Worm (Caenorhabditis elegans): ENCODE measurements around the gene let-19.

let-19 gene

DNA sequence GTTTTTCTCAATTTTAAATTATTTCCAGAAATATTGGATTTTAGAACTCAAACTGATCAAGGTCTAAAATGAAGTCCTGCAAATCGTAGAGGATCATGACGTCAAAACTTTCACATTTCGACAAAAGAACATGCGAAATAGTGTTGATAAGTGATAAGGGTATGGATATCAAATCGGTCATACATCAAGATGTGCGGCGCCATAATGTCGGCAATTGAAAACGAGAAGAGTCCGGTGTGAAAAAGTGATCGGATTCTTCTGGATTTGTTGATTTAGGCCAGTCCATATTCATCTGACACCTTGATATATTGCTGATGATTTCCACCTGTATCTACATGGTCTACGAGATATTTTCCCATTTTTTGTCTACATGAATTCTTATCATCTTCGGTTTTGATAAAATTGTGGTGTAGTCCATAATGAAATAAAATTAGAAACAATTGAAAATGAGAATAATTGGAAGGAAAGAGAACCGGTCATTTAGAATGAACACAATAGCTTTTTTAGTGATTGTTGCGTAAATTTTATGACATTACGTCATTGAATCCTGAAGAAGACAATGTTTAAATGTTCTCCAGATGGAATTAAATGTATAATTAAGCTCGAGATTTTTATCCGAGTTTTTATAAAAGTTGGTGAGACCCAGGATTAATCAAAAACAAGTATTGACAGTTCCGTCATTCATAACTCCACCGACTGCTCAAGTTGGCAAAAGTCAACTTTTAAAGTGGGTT lies 39.6 kb upstream of the let-19 start:
- TF ChIP-seq elt-3 (tag; optimal IDR thresholded peaks at IDR 0.05) (no peak), nhr-2 (tag; optimal IDR thresholded peaks at IDR 0.05) (no peak), ceh-39 (tag; optimal IDR thresholded peaks at IDR 0.05) (no peak), ztf-11 (tag; optimal IDR thresholded peaks at IDR 0.05) (no peak), lsy-2 (tag; optimal IDR thresholded peaks at IDR 0.05) (no peak), ham-2 (GFP tag; optimal IDR thresholded peaks at IDR 0.05) (no peak), blmp-1 (tag; optimal IDR thresholded peaks at IDR 0.05) (no peak), lin-13 (tag; optimal IDR thresholded peaks at IDR 0.05) (no peak), M03D4.4 (tag; optimal IDR thresholded peaks at IDR 0.05) (no peak), bed-3 (GFP tag; optimal IDR thresholded peaks at IDR 0.05) (no peak), unc-39 (tag; optimal IDR thresholded peaks at IDR 0.05) (no peak), zip-8 (tag; optimal IDR thresholded peaks at IDR 0.05) (peak; percentile 83), elt-1 (tag; optimal IDR thresholded peaks at IDR 0.05; ENCODE audit: borderline replicate concordance, insufficient read depth) (no peak), drap-1 (GFP tag; optimal IDR thresholded peaks at IDR 0.05) (no peak), pha-4 (tag; optimal IDR thresholded peaks at IDR 0.05) (peak; percentile 86), unc-62 (GFP tag; optimal IDR thresholded peaks at IDR 0.05) (no peak), nhr-76 (tag; optimal IDR thresholded peaks at IDR 0.05) (no peak), mep-1 (tag; optimal IDR thresholded peaks at IDR 0.05) (no peak)

DNA sequence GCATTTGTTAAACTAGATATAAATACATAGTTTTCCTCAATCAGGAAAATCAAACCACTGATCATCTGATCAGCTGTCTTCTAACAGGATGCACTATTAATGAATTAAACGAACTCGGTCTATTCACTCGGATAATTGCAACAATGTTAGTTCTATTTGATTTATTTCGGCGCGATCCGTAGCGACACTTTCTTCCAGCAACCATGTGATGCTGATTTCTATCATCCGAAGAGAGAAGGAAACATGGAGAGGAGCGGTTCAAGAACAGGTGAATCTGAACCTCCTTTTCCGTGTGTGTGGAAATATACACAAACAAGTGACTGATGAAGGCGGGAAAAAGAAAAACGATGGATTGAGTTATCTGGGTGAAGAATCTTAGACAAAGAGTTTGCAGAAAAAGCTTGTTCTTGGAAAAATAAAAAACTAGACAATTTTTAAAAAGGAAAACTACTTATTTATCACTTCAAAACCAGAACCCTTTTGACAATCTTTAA lies 39.0 kb upstream of the let-19 start:
- TF ChIP-seq cnd-1 (tag; optimal IDR thresholded peaks at IDR 0.05) = no peak
- peak; percentile 96 for TF ChIP-seq pha-4 (tag; optimal IDR thresholded peaks at IDR 0.05)

DNA sequence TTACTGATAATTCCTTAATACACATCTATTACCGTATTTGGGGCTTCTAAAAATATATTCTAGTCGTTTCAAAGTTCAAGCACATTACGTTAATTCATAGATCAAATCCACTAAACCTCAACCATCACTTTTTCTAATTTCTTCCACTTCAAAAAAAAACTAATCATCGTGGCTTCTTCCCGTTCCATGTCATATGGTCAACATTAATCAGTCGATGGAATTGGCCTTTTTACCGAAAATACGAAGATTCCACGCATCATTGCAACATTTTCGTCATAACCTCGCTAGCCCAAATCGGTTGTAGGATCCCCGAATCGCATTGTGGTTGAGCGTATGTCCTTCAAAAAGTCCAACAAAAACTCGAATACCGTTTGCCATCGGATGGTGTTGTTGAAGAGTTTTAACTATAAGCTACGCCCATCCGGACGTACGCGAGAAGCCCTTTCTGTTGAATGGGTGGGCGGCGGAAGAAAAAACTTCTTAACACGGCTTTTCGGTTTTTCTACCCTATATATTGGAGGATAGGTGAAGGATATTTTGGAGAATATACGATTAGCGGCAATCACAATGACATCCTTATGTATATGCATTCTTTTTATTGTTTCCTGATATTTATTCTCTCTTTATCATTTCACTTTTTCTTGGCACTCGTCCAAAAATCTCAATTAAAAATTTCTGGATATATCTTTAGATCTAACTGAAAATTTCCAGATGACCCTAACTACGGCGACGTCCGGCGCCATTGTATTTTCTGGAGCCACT lies 38.3 kb upstream of the let-19 start, which contains the start of gene rol-6:
Gene rol-6, plus strand, starts transcription at position 712 of the 762 bp plus-strand sequence.
- TF ChIP-seq pha-4 (tag; optimal IDR thresholded peaks at IDR 0.05) = peak; percentile 96
- TF ChIP-seq lin-13 (tag; optimal IDR thresholded peaks at IDR 0.05) = no peak

DNA sequence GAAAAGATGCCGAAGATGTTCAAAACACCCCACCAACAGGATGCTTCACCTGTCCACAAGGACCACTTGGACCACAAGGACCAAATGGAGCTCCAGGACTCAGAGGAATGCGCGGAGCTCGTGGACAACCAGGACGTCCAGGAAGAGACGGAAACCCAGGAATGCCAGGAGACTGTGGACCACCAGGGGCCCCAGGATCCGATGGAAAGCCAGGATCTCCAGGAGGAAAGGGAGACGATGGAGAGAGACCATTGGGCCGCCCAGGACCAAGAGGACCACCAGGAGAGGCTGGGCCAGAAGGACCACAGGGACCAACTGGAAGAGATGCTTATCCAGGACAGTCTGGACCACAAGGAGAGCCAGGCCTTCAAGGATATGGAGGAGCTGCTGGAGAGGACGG lies 37.1 kb upstream of the let-19 start:
- no peak for TF ChIP-seq unc-120 (tag; optimal IDR thresholded peaks at IDR 0.05; ENCODE audit: poor library complexity, severe bottlenecking)
- no peak for TF ChIP-seq unc-62 (GFP tag; optimal IDR thresholded peaks at IDR 0.05)
- TF ChIP-seq pha-4 (tag; optimal IDR thresholded peaks at IDR 0.05) = peak; percentile 44

DNA sequence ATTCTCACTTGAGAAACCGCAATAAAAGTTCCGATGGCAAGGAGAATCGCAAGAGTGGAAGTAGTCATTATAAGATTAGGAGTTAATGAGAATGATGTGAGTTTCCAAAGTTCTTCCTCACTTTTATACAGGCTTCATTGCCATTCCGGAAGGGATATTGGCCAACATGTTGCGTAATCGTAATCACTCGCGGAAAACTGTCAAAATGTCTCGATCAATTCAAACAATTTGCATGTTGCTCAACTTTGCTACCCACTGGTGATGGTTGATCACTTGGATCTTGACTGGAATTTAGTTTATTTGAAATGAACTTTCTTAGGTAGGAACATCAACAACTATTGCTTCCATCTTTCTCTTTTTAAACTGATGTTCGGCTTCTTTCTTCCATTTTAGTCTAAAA lies 33.3 kb upstream of the let-19 start, which contains the start of gene idpb-4:
Gene idpb-4, minus strand, starts transcription at position 101 of the 400 bp plus-strand sequence.
- no peak for TF ChIP-seq sptf-1 (tag; optimal IDR thresholded peaks at IDR 0.05)
- TF ChIP-seq zip-8 (tag; optimal IDR thresholded peaks at IDR 0.05) = peak; percentile 72

DNA sequence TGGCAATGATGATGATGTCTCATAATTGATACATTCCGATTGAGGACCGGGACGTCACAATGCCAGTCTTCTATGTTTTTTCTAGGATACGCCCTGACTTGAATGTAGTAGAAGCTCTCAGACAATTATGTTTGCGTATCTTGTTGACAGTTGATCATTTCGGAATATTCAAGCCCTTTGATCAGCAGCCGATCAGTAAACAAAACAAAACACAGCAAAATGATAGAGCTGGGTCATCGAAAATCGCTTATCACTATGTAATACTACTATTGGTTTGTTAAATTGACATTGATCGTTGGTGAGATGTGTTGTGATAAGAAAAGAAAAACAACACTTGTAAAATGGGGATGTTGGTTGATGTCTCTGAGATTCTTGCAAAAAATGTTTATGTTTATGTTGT lies 32.5 kb upstream of the let-19 start:
- no peak for TF ChIP-seq sptf-1 (tag; optimal IDR thresholded peaks at IDR 0.05)
- no peak for TF ChIP-seq lin-13 (tag; optimal IDR thresholded peaks at IDR 0.05)
- TF ChIP-seq ham-2 (GFP tag; optimal IDR thresholded peaks at IDR 0.05) = no peak
- no peak for TF ChIP-seq unc-39 (tag; optimal IDR thresholded peaks at IDR 0.05)
- TF ChIP-seq nhr-28 (tag; optimal IDR thresholded peaks at IDR 0.05) = no peak

DNA sequence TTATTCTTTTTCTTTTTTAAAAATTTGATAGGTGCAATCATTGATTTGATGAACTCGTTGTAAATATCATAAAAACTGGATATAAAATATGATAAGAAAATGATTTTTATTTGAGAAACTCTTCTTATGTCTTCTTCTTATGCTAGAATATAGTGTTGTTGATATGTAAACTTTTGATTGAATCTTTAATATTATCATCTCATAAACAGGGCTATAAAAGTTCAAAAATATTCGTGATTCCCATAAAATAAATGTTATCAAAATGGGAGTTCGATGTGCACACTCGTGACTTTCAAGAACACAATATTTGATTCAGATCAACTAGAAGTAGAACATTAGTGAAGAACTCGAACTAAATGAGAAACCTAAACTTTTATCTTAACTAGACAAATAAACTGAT lies 31.8 kb upstream of the let-19 start:
- TF ChIP-seq hlh-1 (tag; optimal IDR thresholded peaks at IDR 0.05) (no peak), mep-1 (tag; optimal IDR thresholded peaks at IDR 0.05) (no peak), drap-1 (GFP tag; optimal IDR thresholded peaks at IDR 0.05) (no peak), mls-2 (tag; optimal IDR thresholded peaks at IDR 0.05) (no peak)

Measured in whole organism, mixed stage, embryonic.